Fruit fly (Drosophila melanogaster) Kc167 (cell line): ENCODE measurements around the gene CG9948.

ENCODE experiments used
- Myc ChIP-seq: fragments of >200 bp; optimal IDR thresholded peaks from 2 replicates; lab custom pipeline; 2017; ENCODE audit warnings: missing external identifiers
- Sin3A ChIP-seq: fragments of >200 bp; optimal IDR thresholded peaks from 2 replicates; lab custom pipeline; 2018; ENCODE audit warnings: missing external identifiers
- h ChIP-seq: fragments of >200 bp; optimal IDR thresholded peaks from 3 replicates; lab custom pipeline; 2018; ENCODE audit warnings: missing external identifiers
- insv ChIP-seq: fragments of >200 bp; optimal IDR thresholded peaks from 3 replicates; lab custom pipeline; 2018; ENCODE audit warnings: missing external identifiers
- psq ChIP-seq: fragments of >200 bp; optimal IDR thresholded peaks from 2 replicates; lab custom pipeline; 2017; ENCODE audit warnings: missing external identifiers
- ttk ChIP-seq: sonication (Bioruptor generic); optimal IDR thresholded peaks from 2 replicates; lab custom pipeline; 2017; ENCODE audit warnings: missing external identifiers

Gene CG9948

DNA sequence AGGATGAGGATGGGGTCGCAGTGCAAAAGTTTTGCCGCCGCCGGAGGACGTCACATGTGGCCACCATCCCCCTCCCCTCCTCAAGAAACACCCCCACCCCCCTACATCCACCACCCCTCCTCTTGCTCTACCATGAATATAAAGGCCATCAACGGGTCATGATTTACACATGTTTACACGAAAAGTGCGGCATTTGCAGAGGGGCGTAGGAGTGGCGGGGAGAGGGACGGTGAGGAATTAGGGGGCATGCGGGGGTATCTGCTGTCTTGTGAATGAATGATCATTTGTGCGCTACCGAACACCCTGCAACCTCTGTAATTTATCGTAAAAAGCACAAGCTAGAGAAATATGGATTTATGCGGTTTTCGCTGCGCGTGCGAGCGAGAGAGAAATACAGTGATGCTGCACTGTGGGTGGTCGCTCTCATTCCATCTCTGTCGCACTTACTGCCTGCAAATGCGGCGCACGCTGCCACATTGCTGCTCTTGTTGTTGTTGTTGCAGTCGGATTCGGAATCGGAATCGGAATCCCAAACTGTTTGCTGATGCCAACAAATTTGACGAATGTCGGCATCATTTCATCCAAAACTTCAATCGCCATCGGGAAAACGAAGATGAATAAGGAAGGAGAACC is 25.4 kb downstream of the CG9948 start:
- no peak for TF ChIP-seq h
- no peak for TF ChIP-seq ttk (lab: Kevin White, UChicago)
- no peak for TF ChIP-seq insv (lab: Kevin White, UChicago)
- TF ChIP-seq Myc (lab: Kevin White, UChicago) = no peak
- TF ChIP-seq Sin3A (lab: Kevin White, UChicago) = no peak
- TF ChIP-seq psq (lab: Kevin White, UChicago) = no peak

DNA sequence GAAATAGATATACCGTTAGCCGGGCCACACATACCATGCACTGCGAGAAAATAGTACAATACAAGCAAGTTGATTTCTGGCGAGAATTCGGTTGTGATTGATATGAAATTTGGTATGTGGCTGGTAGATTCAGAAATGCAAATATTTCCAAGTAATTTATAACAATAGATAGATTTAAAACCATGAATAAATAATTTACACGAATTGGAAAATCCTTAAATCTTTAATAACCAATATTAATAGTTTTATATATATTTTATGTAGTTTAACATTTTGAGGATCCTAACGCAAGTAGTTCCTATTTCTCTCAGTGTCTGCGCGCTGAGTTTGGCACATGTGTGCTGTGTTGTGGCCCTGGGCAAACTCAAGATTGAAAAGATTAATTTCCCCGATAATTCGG is 26.0 kb downstream of the CG9948 start:
- TF ChIP-seq Myc (lab: Kevin White, UChicago) (no peak), ttk (lab: Kevin White, UChicago) (no peak), Sin3A (lab: Kevin White, UChicago) (no peak), h (no peak), insv (lab: Kevin White, UChicago) (no peak), psq (lab: Kevin White, UChicago) (no peak)

dm6 chr3L:6984486-6984885 is 28.7 kb downstream of the CG9948 start, which contains the start of the genes CG32388 and CG43439:
TSS of gene CG32388 (minus strand) at chr3L:6984586.
TSS of gene CG43439 (minus strand) at chr3L:6984586.
- TF ChIP-seq Myc (lab: Kevin White, UChicago) = no peak
- TF ChIP-seq psq (lab: Kevin White, UChicago) = no peak
- no peak for TF ChIP-seq ttk (lab: Kevin White, UChicago)
- TF ChIP-seq Sin3A (lab: Kevin White, UChicago) = no peak
- TF ChIP-seq insv (lab: Kevin White, UChicago) = no peak
- TF ChIP-seq h = no peak

DNA sequence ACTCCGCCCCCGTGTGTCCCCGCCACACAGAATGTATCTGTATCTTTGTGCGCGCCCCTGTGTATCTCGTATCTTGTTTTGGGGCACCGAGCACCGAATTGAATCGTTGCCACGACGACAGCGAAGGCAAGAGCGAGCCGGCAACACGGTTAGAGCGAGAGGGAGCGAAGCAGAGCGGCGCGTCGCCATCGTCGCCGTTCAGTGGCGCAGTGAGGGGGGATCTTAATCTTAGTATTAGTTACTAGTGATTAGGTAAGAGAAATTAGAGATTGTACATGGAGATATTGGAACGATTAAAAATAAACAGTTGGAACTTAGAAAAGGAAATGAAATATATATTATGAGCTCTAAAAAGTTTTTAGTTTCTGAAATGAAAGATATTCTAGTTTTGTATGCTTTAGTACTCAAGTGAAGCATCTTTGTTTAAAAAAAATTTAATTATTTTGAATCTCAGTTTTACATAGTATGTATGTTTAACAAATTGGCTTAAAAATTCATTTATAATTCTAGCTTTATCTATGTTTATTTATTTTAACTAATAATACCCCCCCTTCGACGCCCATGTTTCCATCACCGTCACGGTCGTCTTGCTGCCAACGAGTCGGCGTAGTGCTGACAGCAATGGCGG is 33.3 kb downstream of the CG9948 start:
- TF ChIP-seq ttk (lab: Kevin White, UChicago) = no peak
- no peak for TF ChIP-seq Myc (lab: Kevin White, UChicago)
- no peak for TF ChIP-seq insv (lab: Kevin White, UChicago)
- TF ChIP-seq h = no peak
- TF ChIP-seq psq (lab: Kevin White, UChicago) = no peak
- no peak for TF ChIP-seq Sin3A (lab: Kevin White, UChicago)

DNA sequence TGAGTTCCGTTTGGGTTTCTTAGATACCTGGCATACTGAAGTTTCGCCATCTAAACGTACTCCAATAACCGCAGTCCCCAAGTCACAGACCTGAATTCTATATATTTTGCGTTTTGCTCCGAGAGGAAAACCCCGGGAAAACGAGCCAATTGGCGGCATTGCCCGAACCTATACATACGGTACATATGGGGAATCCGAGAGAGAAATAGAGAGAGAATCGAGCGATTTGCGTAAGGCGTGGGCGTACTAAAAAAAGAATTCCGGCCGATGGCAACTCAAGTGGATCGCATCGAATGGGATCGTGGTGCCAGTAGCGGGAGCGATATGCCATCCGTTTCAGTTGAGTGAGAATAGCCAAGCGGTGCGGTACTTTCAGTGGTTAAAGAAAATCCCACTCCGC is 34.5 kb downstream of the CG9948 start, which contains the start of gene bin:
bin (plus strand) TSS at position 335 of the 400 bp plus-strand sequence.
- TF ChIP-seq h (no peak), insv (lab: Kevin White, UChicago) (no peak), Myc (lab: Kevin White, UChicago) (no peak), Sin3A (lab: Kevin White, UChicago) (no peak), ttk (lab: Kevin White, UChicago) (no peak), psq (lab: Kevin White, UChicago) (no peak)

dm6 chr3L:6993350-6993749 is 37.6 kb downstream of the CG9948 start:
- TF ChIP-seq Myc (lab: Kevin White, UChicago) = no peak
- TF ChIP-seq ttk (lab: Kevin White, UChicago) = no peak
- TF ChIP-seq insv (lab: Kevin White, UChicago) = no peak
- no peak for TF ChIP-seq h
- TF ChIP-seq psq (lab: Kevin White, UChicago) = no peak
- TF ChIP-seq Sin3A (lab: Kevin White, UChicago) = no peak

- TF ChIP-seq ttk (lab: Kevin White, UChicago) (no peak), insv (lab: Kevin White, UChicago) (no peak), Myc (lab: Kevin White, UChicago) (no peak)
Observed at dm6 chr3L:6995364-6995749, 39.6 kb downstream of the CG9948 start.

dm6 chr3L:6996907-6997306 is 41.1 kb downstream of the CG9948 start:
- TF ChIP-seq insv (lab: Kevin White, UChicago) (no peak), ttk (lab: Kevin White, UChicago) (no peak), Myc (lab: Kevin White, UChicago) (no peak), h (no peak), Sin3A (lab: Kevin White, UChicago) (no peak), psq (lab: Kevin White, UChicago) (no peak)

- TF ChIP-seq Sin3A (lab: Kevin White, UChicago) = no peak
- no peak for TF ChIP-seq h
- TF ChIP-seq insv (lab: Kevin White, UChicago) = no peak
- TF ChIP-seq Myc (lab: Kevin White, UChicago) = no peak
- TF ChIP-seq ttk (lab: Kevin White, UChicago) = no peak
- no peak for TF ChIP-seq psq (lab: Kevin White, UChicago)
Observed at dm6 chr3L:6997410-6997809, 41.6 kb downstream of the CG9948 start.

dm6 chr3L:6998692-6999091 is 42.9 kb downstream of the CG9948 start, which contains the start of gene Mp:
TSS of gene Mp (plus strand) at chr3L:6998843.
- TF ChIP-seq ttk (lab: Kevin White, UChicago) = no peak
- TF ChIP-seq insv (lab: Kevin White, UChicago) = no peak
- no peak for TF ChIP-seq h
- no peak for TF ChIP-seq psq (lab: Kevin White, UChicago)
- no peak for TF ChIP-seq Sin3A (lab: Kevin White, UChicago)
- TF ChIP-seq Myc (lab: Kevin White, UChicago) = no peak

- no peak for TF ChIP-seq psq (lab: Kevin White, UChicago)
- no peak for TF ChIP-seq Sin3A (lab: Kevin White, UChicago)
- no peak for TF ChIP-seq insv (lab: Kevin White, UChicago)
- TF ChIP-seq ttk (lab: Kevin White, UChicago) = no peak
- no peak for TF ChIP-seq h
- TF ChIP-seq Myc (lab: Kevin White, UChicago) = no peak
Observed at dm6 chr3L:6999993-7000392, 44.2 kb downstream of the CG9948 start.

- TF ChIP-seq h (no peak), insv (lab: Kevin White, UChicago) (no peak), psq (lab: Kevin White, UChicago) (no peak), Sin3A (lab: Kevin White, UChicago) (no peak), ttk (lab: Kevin White, UChicago) (no peak), Myc (lab: Kevin White, UChicago) (no peak)
Observed at dm6 chr3L:7001855-7002254, 46.1 kb downstream of the CG9948 start.
